Fruit fly (Drosophila melanogaster) whole organism, embryonic: ENCODE results near the gene Pde6.

Experiments
- Bteb2 ChIP-seq: fragments of 200-800 bp; sonication (Bioruptor generic); optimal IDR thresholded peaks from 2 replicates; lab custom pipeline; 2016; ENCODE audit warnings: missing biosample characterization, missing genetic modification characterization
- CG10209 ChIP-seq: fragments of 200-800 bp; sonication (Bioruptor generic); optimal IDR thresholded peaks from 3 replicates; lab custom pipeline; 2017; ENCODE audit warnings: missing biosample characterization, mild to moderate bottlenecking, missing genetic modification characterization, missing genetic modification reagents
- CG1024 ChIP-seq: fragments of 200-800 bp; sonication (Bioruptor generic); IDR thresholded peaks from 2 replicates; pipeline ENCODE4 v1.3.6; 2022; ENCODE audit warnings: missing biosample characterization, missing genetic modification characterization
- CG10431 ChIP-seq: fragments of 200-800 bp; sonication (Bioruptor generic); optimal IDR thresholded peaks from 3 replicates; lab custom pipeline; 2018; ENCODE audit warnings: missing biosample characterization, mild to moderate bottlenecking, missing genetic modification characterization
- CG11093 ChIP-seq: fragments of 200-800 bp; sonication (Bioruptor generic); IDR thresholded peaks from 3 replicates; pipeline ENCODE4 v1.3.6; 2022; ENCODE audit warnings: missing biosample characterization, missing genetic modification characterization
- CG11398 ChIP-seq: fragments of 200-800 bp; sonication (Bioruptor generic); optimal IDR thresholded peaks from 2 replicates; lab custom pipeline; 2016; ENCODE audit warnings: missing biosample characterization, missing genetic modification characterization
- CG12219 ChIP-seq: fragments of 200-800 bp; sonication (Bioruptor generic); optimal IDR thresholded peaks from 3 replicates; lab custom pipeline; 2018; ENCODE audit warnings: missing biosample characterization, mild to moderate bottlenecking, missing genetic modification characterization
- CG12744 ChIP-seq: fragments of 200-800 bp; sonication (Bioruptor generic); optimal IDR thresholded peaks from 2 replicates; lab custom pipeline; 2016; ENCODE audit warnings: missing biosample characterization, missing genetic modification characterization
- CG18476 ChIP-seq: fragments of 200-800 bp; sonication (Bioruptor generic); optimal IDR thresholded peaks from 2 replicates; lab custom pipeline; 2016; ENCODE audit warnings: missing biosample characterization, mild to moderate bottlenecking, missing genetic modification characterization
- CG2889 ChIP-seq: fragments of 200-800 bp; sonication (Bioruptor generic); IDR thresholded peaks from 3 replicates; pipeline ENCODE4 v1.3.6; 2022; ENCODE audit warnings: missing biosample characterization, missing genetic modification characterization
- CG3163 ChIP-seq: fragments of 200-800 bp; sonication (Bioruptor generic); optimal IDR thresholded peaks from 3 replicates; lab custom pipeline; 2016; ENCODE audit warnings: missing biosample characterization, missing genetic modification characterization
- CG3847 ChIP-seq: fragments of 200-800 bp; sonication (Bioruptor generic); IDR thresholded peaks from 2 replicates; pipeline ENCODE4 v1.3.6; 2022; ENCODE audit warnings: missing biosample characterization, missing genetic modification characterization
- CG3995 ChIP-seq: fragments of 200-800 bp; sonication (Bioruptor generic); optimal IDR thresholded peaks from 3 replicates; lab custom pipeline; 2016; ENCODE audit warnings: missing biosample characterization, missing genetic modification characterization
- Dek ChIP-seq: fragments of 200-800 bp; sonication (Bioruptor generic); optimal IDR thresholded peaks from 3 replicates; lab custom pipeline; 2019; ENCODE audit warnings: missing biosample characterization, mild to moderate bottlenecking, missing genetic modification characterization, moderate library complexity
- Doc3 ChIP-seq: fragments of 200-800 bp; sonication (Bioruptor generic); IDR thresholded peaks from 3 replicates; pipeline ENCODE4 v1.3.6; 2022; ENCODE audit warnings: missing biosample characterization, missing genetic modification characterization; ENCODE audit not compliant: partially characterized antibody
- Ets97D ChIP-seq: fragments of 200-800 bp; sonication (Bioruptor generic); optimal IDR thresholded peaks from 3 replicates; lab custom pipeline; 2016; ENCODE audit warnings: missing biosample characterization, missing genetic modification characterization
- Fer1 ChIP-seq: fragments of 200-800 bp; sonication (Bioruptor generic); optimal IDR thresholded peaks from 2 replicates; lab custom pipeline; 2017; ENCODE audit warnings: missing biosample characterization, mild to moderate bottlenecking, missing genetic modification characterization
- H15 ChIP-seq: fragments of 200-800 bp; sonication (Bioruptor generic); IDR thresholded peaks from 3 replicates; pipeline ENCODE4 v1.3.6; 2022; ENCODE audit warnings: missing biosample characterization, missing genetic modification characterization
- Hey ChIP-seq: fragments of 200-800 bp; sonication (Bioruptor generic); optimal IDR thresholded peaks from 3 replicates; lab custom pipeline; 2018; ENCODE audit warnings: missing biosample characterization, mild to moderate bottlenecking, missing genetic modification characterization
- Hr51 ChIP-seq, 2 experiments: fragments of 200-800 bp; sonication (Bioruptor generic); optimal IDR thresholded peaks; 2 replicates in 1 of 2; 3 replicates in 1 of 2; lab custom pipeline; 2016 to 2018; ENCODE audit warnings: missing biosample characterization in 2 of 2, missing genetic modification characterization in 2 of 2, mild to moderate bottlenecking in 1 of 2, moderate library complexity in 1 of 2
- Kr ChIP-seq: fragments of 200-800 bp; sonication (Bioruptor generic); optimal IDR thresholded peaks from 2 replicates; lab custom pipeline; 2017; ENCODE audit warnings: missing biosample characterization, mild to moderate bottlenecking, missing genetic modification characterization
- Myb ChIP-seq: fragments of 200-800 bp; sonication (Bioruptor generic); optimal IDR thresholded peaks from 2 replicates; lab custom pipeline; 2016; ENCODE audit warnings: missing biosample characterization, missing genetic modification characterization
- NC2β ChIP-seq: fragments of 200-800 bp; sonication (Bioruptor generic); optimal IDR thresholded peaks from 2 replicates; lab custom pipeline; 2016; ENCODE audit warnings: missing biosample characterization, missing genetic modification characterization
- Side ChIP-seq: fragments of 200-800 bp; sonication (Bioruptor generic); optimal IDR thresholded peaks from 2 replicates; lab custom pipeline; 2016; ENCODE audit warnings: missing biosample characterization, missing genetic modification characterization
- Six4 ChIP-seq: fragments of 200-800 bp; sonication (Bioruptor generic); optimal IDR thresholded peaks from 2 replicates; lab custom pipeline; 2016; ENCODE audit warnings: missing biosample characterization, missing genetic modification characterization
- Trl ChIP-seq, 3 experiments: fragments of >200 bp in 2 of 3; fragments of 200-800 bp in 1 of 3; sonication (Bioruptor generic) in 1 of 3; optimal IDR thresholded peaks; 2 replicates in 1 of 3; 3 replicates in 2 of 3; lab custom pipeline; 2016 to 2017; ENCODE audit warnings: missing biosample characterization in 1 of 3, missing genetic modification characterization in 1 of 3
- Xbp1 ChIP-seq: fragments of 200-800 bp; sonication (Bioruptor generic); optimal IDR thresholded peaks from 3 replicates; lab custom pipeline; 2016; ENCODE audit warnings: missing biosample characterization, mild to moderate bottlenecking, missing genetic modification characterization
- bbx ChIP-seq: fragments of 200-800 bp; sonication (Bioruptor generic); IDR thresholded peaks from 2 replicates; pipeline ENCODE4 v1.3.6; 2022; ENCODE audit warnings: missing biosample characterization, missing genetic modification characterization; ENCODE audit not compliant: partially characterized antibody
- cad ChIP-seq: fragments of >200 bp; optimal IDR thresholded peaks from 2 replicates; lab custom pipeline; 2017; ENCODE audit warnings: missing biosample characterization, missing genetic modification characterization
- chm ChIP-seq: fragments of 200-800 bp; sonication (Bioruptor generic); IDR thresholded peaks from 2 replicates; pipeline ENCODE4 v1.3.6; 2022; ENCODE audit warnings: missing biosample characterization, missing genetic modification characterization
- dan ChIP-seq: fragments of 200-800 bp; sonication (Bioruptor generic); IDR thresholded peaks from 2 replicates; pipeline ENCODE4 v1.3.6; 2022; ENCODE audit warnings: missing biosample characterization, missing genetic modification characterization
- ewg ChIP-seq: fragments of 200-800 bp; sonication (Bioruptor generic); optimal IDR thresholded peaks from 3 replicates; lab custom pipeline; 2017; ENCODE audit warnings: mild to moderate bottlenecking, missing biosample characterization, missing genetic modification reagents, missing genetic modification characterization
- exex ChIP-seq: fragments of 200-800 bp; sonication (Bioruptor generic); optimal IDR thresholded peaks from 4 replicates; lab custom pipeline; 2018; ENCODE audit warnings: missing biosample characterization, mild to moderate bottlenecking, missing genetic modification characterization, moderate library complexity
- eyg ChIP-seq: fragments of 200-800 bp; sonication (Bioruptor generic); optimal IDR thresholded peaks from 3 replicates; lab custom pipeline; 2016; ENCODE audit warnings: missing biosample characterization, missing genetic modification characterization
- lmd ChIP-seq: fragments of 200-800 bp; sonication (Bioruptor generic); IDR thresholded peaks from 2 replicates; pipeline ENCODE4 v1.3.6; 2022; ENCODE audit warnings: missing biosample characterization, missing genetic modification characterization
- lola ChIP-seq, 3 experiments: fragments of >200 bp in 2 of 3; fragments of 200-800 bp in 1 of 3; sonication (Bioruptor generic) in 1 of 3; optimal IDR thresholded peaks; 2 replicates each; lab custom pipeline; 2017 to 2019; ENCODE audit warnings: missing biosample characterization in 3 of 3, missing genetic modification characterization in 3 of 3, mild to moderate bottlenecking in 1 of 3, moderate library complexity in 1 of 3
- nmo ChIP-seq: fragments of 200-800 bp; sonication (Bioruptor generic); optimal IDR thresholded peaks from 2 replicates; lab custom pipeline; 2018; ENCODE audit warnings: missing biosample characterization, mild to moderate bottlenecking, missing genetic modification characterization, moderate library complexity
- oc ChIP-seq: fragments of 200-800 bp; sonication (Bioruptor generic); optimal IDR thresholded peaks from 2 replicates; lab custom pipeline; 2018; ENCODE audit warnings: missing biosample characterization, mild to moderate bottlenecking, missing genetic modification characterization, moderate library complexity
- pan ChIP-seq, 4 experiments: fragments of >200 bp in 3 of 4; fragments of 200-800 bp in 1 of 4; sonication (Bioruptor generic) in 1 of 4; optimal IDR thresholded peaks in 3 of 4; IDR thresholded peaks in 1 of 4; 2 replicates each; pipeline versions ENCODE4 v1.3.6 to Lab custom; 2017 to 2022; ENCODE audit warnings: missing biosample characterization in 2 of 4, missing genetic modification characterization in 2 of 4, mixed read lengths in 1 of 4
- pum ChIP-seq: fragments of 200-800 bp; sonication (Bioruptor generic); optimal IDR thresholded peaks from 2 replicates; lab custom pipeline; 2016; ENCODE audit warnings: missing biosample characterization, missing genetic modification characterization
- row ChIP-seq: fragments of 200-800 bp; sonication (Bioruptor generic); IDR thresholded peaks from 3 replicates; pipeline ENCODE4 v1.3.6; 2022; ENCODE audit warnings: missing biosample characterization, missing genetic modification characterization
- scrt ChIP-seq: fragments of 200-800 bp; sonication (Bioruptor generic); optimal IDR thresholded peaks from 2 replicates; lab custom pipeline; 2018; ENCODE audit warnings: missing biosample characterization, mild to moderate bottlenecking, missing genetic modification characterization, moderate library complexity
- sima ChIP-seq: fragments of 200-800 bp; sonication (Bioruptor generic); optimal IDR thresholded peaks from 2 replicates; lab custom pipeline; 2016; ENCODE audit warnings: missing biosample characterization, missing genetic modification characterization
- sug ChIP-seq: fragments of 200-800 bp; optimal IDR thresholded peaks from 2 replicates; lab custom pipeline; 2019; ENCODE audit warnings: missing biosample characterization, mild to moderate bottlenecking, missing genetic modification characterization, moderate library complexity
- tin ChIP-seq: fragments of 200-800 bp; sonication (Bioruptor generic); optimal IDR thresholded peaks from 3 replicates; lab custom pipeline; 2016; ENCODE audit warnings: missing biosample characterization, missing genetic modification characterization
- unc-4 ChIP-seq: fragments of 200-800 bp; sonication (Bioruptor generic); IDR thresholded peaks from 2 replicates; pipeline ENCODE4 v1.3.6; 2022; ENCODE audit warnings: missing biosample characterization, missing genetic modification characterization; ENCODE audit not compliant: partially characterized antibody
- wdn ChIP-seq: fragments of 200-800 bp; sonication (Bioruptor generic); IDR thresholded peaks from 2 replicates; pipeline ENCODE4 v1.3.6; 2022; ENCODE audit warnings: missing biosample characterization, missing genetic modification characterization
- wor ChIP-seq: fragments of 200-800 bp; sonication (Bioruptor generic); IDR thresholded peaks from 2 replicates; pipeline ENCODE4 v1.3.6; 2022; ENCODE audit warnings: missing biosample characterization, missing genetic modification characterization
- z ChIP-seq: fragments of 200-800 bp; sonication (Bioruptor generic); IDR thresholded peaks from 3 replicates; pipeline ENCODE4 v1.3.6; 2022; ENCODE audit warnings: missing biosample characterization, missing genetic modification characterization

Gene Pde6

DNA sequence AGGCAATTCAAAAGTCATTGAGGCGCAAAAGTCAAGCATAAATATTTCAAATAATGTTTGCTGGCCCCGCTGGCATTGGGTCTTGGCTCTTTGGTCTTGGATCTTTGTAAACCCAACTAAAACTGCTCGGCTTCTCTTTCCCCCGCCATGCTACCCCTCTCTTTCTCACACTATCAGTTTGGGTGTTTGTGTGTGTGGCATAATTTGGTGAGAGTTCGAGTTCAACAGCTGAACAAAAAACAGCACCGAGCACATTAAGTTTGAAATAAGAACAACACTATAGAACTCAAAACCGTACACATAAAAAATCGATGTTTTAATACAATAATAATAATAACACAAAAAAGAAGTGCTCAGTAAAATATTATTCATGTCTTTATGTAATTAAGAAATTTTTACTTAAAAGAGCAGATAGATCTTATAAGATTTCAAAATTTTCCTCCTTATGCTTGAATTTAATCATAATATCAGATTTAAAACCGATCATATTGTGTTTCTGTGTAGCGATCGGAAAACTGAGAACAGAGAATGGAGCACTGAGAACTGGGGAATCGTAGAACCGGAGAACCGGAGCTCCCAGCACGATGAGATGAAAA lies 79.6 kb downstream of the Pde6 start (continued):
- no peak for TF ChIP-seq CG12744
- peak; percentile 58 for TF ChIP-seq CG18476 (GFP tag; lab: Kevin White, UChicago)
- no peak for TF ChIP-seq Ets97D (GFP tag; lab: Kevin White, UChicago)
- peak; percentile 38; the same call in 1 of the 2 replicates for TF ChIP-seq wdn
- TF ChIP-seq oc (tag; lab: Kevin White, UChicago), result peak; percentile 81
- TF ChIP-seq eyg (GFP tag; lab: Kevin White, UChicago), result no peak
- peak; percentile 36 for TF ChIP-seq pum (GFP tag; lab: Kevin White, UChicago)
- TF ChIP-seq Hr51 (GFP tag; optimal IDR thresholded peaks at IDR 0.05; lab: Kevin White, UChicago), result peak; percentile 16 to 88
- no peak for TF ChIP-seq dan (GFP tag; lab: Robert Waterston, UW)
- no peak for TF ChIP-seq Myb (GFP tag; lab: Kevin White, UChicago)
- TF ChIP-seq H15, result peak; percentile 44; the same call in 1 of the 3 replicates
- no peak for TF ChIP-seq Doc3 (GFP tag; lab: Robert Waterston, UW)
- no peak for TF ChIP-seq CG11398
- TF ChIP-seq CG11093 (GFP tag; lab: Robert Waterston, UW), result peak; percentile 73; the same call in 2 of the 3 replicates
- TF ChIP-seq sug (tag; lab: Kevin White, UChicago), result peak; percentile 66
- no peak for TF ChIP-seq Kr
- peak; percentile 75 for TF ChIP-seq Six4 (GFP tag; lab: Kevin White, UChicago)
- peak; percentile 74 for TF ChIP-seq Xbp1
- peak; percentile 25 for TF ChIP-seq NC2β (GFP tag; lab: Kevin White, UChicago)
- no peak for TF ChIP-seq CG3163 (GFP tag; lab: Kevin White, UChicago)
- peak; percentile 81 for TF ChIP-seq lmd (GFP tag; lab: Robert Waterston, UW)
- TF ChIP-seq CG12219 (GFP tag; lab: Kevin White, UChicago), result peak; percentile 1
- TF ChIP-seq nmo (GFP tag; lab: Kevin White, UChicago), result peak; percentile 90
- TF ChIP-seq bbx (GFP tag; lab: Robert Waterston, UW), result no peak
- TF ChIP-seq Dek, result peak; percentile 71
- peak; percentile 75 for TF ChIP-seq Fer1 (GFP tag; lab: Kevin White, UChicago)
- no peak for TF ChIP-seq z
- no peak for TF ChIP-seq CG10431 (GFP tag; lab: Kevin White, UChicago)
- peak; percentile 19; the same call in 1 of the 2 replicates for TF ChIP-seq chm
- TF ChIP-seq Side (GFP tag; lab: Kevin White, UChicago), result peak; percentile 37
- TF ChIP-seq exex (tag; lab: Kevin White, UChicago), result peak; percentile 34
- peak; percentile 71 for TF ChIP-seq tin (GFP tag; lab: Kevin White, UChicago)
- peak; percentile 42 for TF ChIP-seq ewg
- no peak for TF ChIP-seq Hey (tag; lab: Kevin White, UChicago)
- no peak for TF ChIP-seq unc-4 (GFP tag; lab: Robert Waterston, UW)
- peak; percentile 44 for TF ChIP-seq Bteb2 (GFP tag; lab: Kevin White, UChicago)
- peak; percentile 76 for TF ChIP-seq CG10209 (GFP tag; lab: Kevin White, UChicago)
- peak; percentile 67 for TF ChIP-seq scrt (GFP tag; lab: Kevin White, UChicago)
- no peak for TF ChIP-seq CG1024 (GFP tag; lab: Robert Waterston, UW)
- TF ChIP-seq CG2889 (GFP tag; lab: Robert Waterston, UW), result peak; percentile 45; the same call in 2 of the 3 replicates
- no peak for TF ChIP-seq cad
- no peak for TF ChIP-seq CG3995 (GFP tag; lab: Kevin White, UChicago)
- no peak for TF ChIP-seq wor (GFP tag; lab: Robert Waterston, UW)
- TF ChIP-seq Trl (optimal IDR thresholded peaks at IDR 0.05; lab: Kevin White, UChicago), result peak; percentile 46 to 65
- no peak for TF ChIP-seq Trl (GFP tag; optimal IDR thresholded peaks at IDR 0.05; lab: Kevin White, UChicago)
- TF ChIP-seq pan (optimal IDR thresholded peaks at IDR 0.05; lab: Kevin White, UChicago), result no peak
- TF ChIP-seq pan (GFP tag; optimal IDR thresholded peaks at IDR 0.05 in 1 of 2, IDR thresholded peaks at IDR 0.05 in 1 of 2), result peak in 1 of 2 experiments; percentile 85
- peak; percentile 89 for TF ChIP-seq row (GFP tag; lab: Robert Waterston, UW)
- peak in 1 of 3 experiments; percentile 88 for TF ChIP-seq lola (GFP tag; optimal IDR thresholded peaks at IDR 0.05; lab: Kevin White, UChicago)
- no peak for TF ChIP-seq sima (GFP tag; lab: Kevin White, UChicago)
- peak; percentile 69 for TF ChIP-seq CG3847 (GFP tag; lab: Robert Waterston, UW)
